Worm (Caenorhabditis elegans): Measurements from ENCODE around the gene W03G1.5.

ce11 chrIV:545852-546251 lies 39.6 kb upstream of the W03G1.5 start:
- TF ChIP-seq flt-1 (GFP tag; IDR thresholded peaks at IDR 0.05) = no peak
- TF ChIP-seq ztf-29 (GFP tag; IDR thresholded peaks at IDR 0.05) = no peak
- TF ChIP-seq T22C8.4 (GFP tag; IDR thresholded peaks at IDR 0.05) = no peak
- TF ChIP-seq klf-2 (GFP tag; conservative IDR thresholded peaks at IDR 0.05) = no peak
- TF ChIP-seq tab-1 (GFP tag; IDR thresholded peaks at IDR 0.05) = no peak
- no peak for TF ChIP-seq ztf-23 (GFP tag; IDR thresholded peaks at IDR 0.05)
- TF ChIP-seq ref-1 (GFP tag; conservative IDR thresholded peaks at IDR 0.05) = no peak
- no peak for TF ChIP-seq cog-1 (tag; optimal IDR thresholded peaks at IDR 0.05)
- TF ChIP-seq med-1 (GFP tag; optimal IDR thresholded peaks at IDR 0.05; ENCODE audit: insufficient read depth) = no peak

All from whole organism, midembryonic.